Fruit fly (Drosophila melanogaster) Kc167 (cell line): Measurements from ENCODE around the gene Sos.

Source experiments
- Myc ChIP-seq: fragments of >200 bp; optimal IDR thresholded peaks from 2 replicates; lab custom pipeline; 2017; ENCODE audit warnings: missing external identifiers
- Sin3A ChIP-seq: fragments of >200 bp; optimal IDR thresholded peaks from 2 replicates; lab custom pipeline; 2018; ENCODE audit warnings: missing external identifiers
- h ChIP-seq: fragments of >200 bp; optimal IDR thresholded peaks from 3 replicates; lab custom pipeline; 2018; ENCODE audit warnings: missing external identifiers
- insv ChIP-seq: fragments of >200 bp; optimal IDR thresholded peaks from 3 replicates; lab custom pipeline; 2018; ENCODE audit warnings: missing external identifiers
- psq ChIP-seq: fragments of >200 bp; optimal IDR thresholded peaks from 2 replicates; lab custom pipeline; 2017; ENCODE audit warnings: missing external identifiers
- ttk ChIP-seq: sonication (Bioruptor generic); optimal IDR thresholded peaks from 2 replicates; lab custom pipeline; 2017; ENCODE audit warnings: missing external identifiers

DNA sequence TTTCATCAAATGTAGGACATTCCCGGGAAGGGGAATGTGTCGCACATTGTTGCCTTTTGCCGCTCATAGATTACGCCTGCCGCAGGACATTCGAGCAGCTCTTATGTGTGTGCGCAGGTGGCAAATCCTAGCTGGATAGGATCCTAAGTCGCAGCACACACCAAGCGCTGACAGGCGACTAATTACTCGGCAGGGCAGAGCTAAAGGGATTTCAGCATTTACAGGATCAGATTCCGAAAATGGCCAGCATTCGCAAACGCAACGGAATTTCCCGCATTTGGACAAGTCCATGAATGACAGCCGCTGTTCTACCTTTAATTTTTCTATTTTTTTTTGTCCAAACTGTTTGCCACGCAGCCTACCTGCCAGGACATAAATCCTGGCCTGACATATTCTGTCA, 54.0 kb downstream of the Sos start:
- TF ChIP-seq ttk = no peak
- TF ChIP-seq h = no peak
- no peak for TF ChIP-seq Sin3A (lab: Kevin White, UChicago)
- no peak for TF ChIP-seq insv (lab: Kevin White, UChicago)
- TF ChIP-seq Myc (lab: Kevin White, UChicago) = no peak
- TF ChIP-seq psq (lab: Kevin White, UChicago) = no peak
